Worm (Caenorhabditis elegans) whole organism, L2 larva: ENCODE measurements around the gene F10D7.4.

Experiments
- C34F6.9 ChIP-seq: fragments of 150-350 bp; optimal IDR thresholded peaks from 2 replicates; lab custom pipeline; 2014; ENCODE audit warnings: missing biosample characterization, missing genetic modification characterization
- F13H6.1 ChIP-seq: sonication (generic microtip); optimal IDR thresholded peaks from 2 replicates; lab custom pipeline; 2016; ENCODE audit warnings: missing genetic modification characterization, missing compliant biosample characterization
- R02D3.7 ChIP-seq: fragments of 150-350 bp; optimal IDR thresholded peaks from 2 replicates; lab custom pipeline; 2014; ENCODE audit warnings: missing biosample characterization, missing genetic modification characterization
- Y55F3AM.14 ChIP-seq: fragments of 200-800 bp; sonication (Bioruptor generic); optimal IDR thresholded peaks from 2 replicates; lab custom pipeline; 2018; ENCODE audit warnings: mild to moderate bottlenecking, missing genetic modification characterization, missing compliant biosample characterization
- ZK546.5 ChIP-seq: sonication (generic microtip); optimal IDR thresholded peaks from 2 replicates; lab custom pipeline; 2017; ENCODE audit warnings: missing biosample characterization, missing genetic modification characterization
- alr-1 ChIP-seq: fragments of 150-350 bp; optimal IDR thresholded peaks from 2 replicates; lab custom pipeline; 2014; ENCODE audit warnings: missing biosample characterization, missing genetic modification characterization
- aly-2 ChIP-seq: fragments of 150-350 bp; optimal IDR thresholded peaks from 2 replicates; lab custom pipeline; 2014; ENCODE audit warnings: missing biosample characterization, missing genetic modification characterization
- blmp-1 ChIP-seq: sonication (generic microtip); optimal IDR thresholded peaks from 2 replicates; lab custom pipeline; 2017; ENCODE audit warnings: missing genetic modification characterization, mild to moderate bottlenecking, missing compliant biosample characterization, antibody characterized with exemption, moderate library complexity; ENCODE audit not compliant: insufficient read depth
- ceh-16 ChIP-seq: fragments of 150-350 bp; optimal IDR thresholded peaks from 2 replicates; lab custom pipeline; 2014; ENCODE audit warnings: missing biosample characterization, missing genetic modification characterization
- ceh-82 ChIP-seq: fragments of 150-350 bp; optimal IDR thresholded peaks from 2 replicates; lab custom pipeline; 2014; ENCODE audit warnings: missing biosample characterization, missing genetic modification characterization
- crh-2 ChIP-seq: sonication (generic microtip); optimal IDR thresholded peaks from 2 replicates; lab custom pipeline; 2017; ENCODE audit warnings: missing biosample characterization, missing genetic modification characterization
- elt-1 ChIP-seq: fragments of 150-350 bp; optimal IDR thresholded peaks from 2 replicates; lab custom pipeline; 2014; ENCODE audit warnings: missing biosample characterization, missing genetic modification characterization
- elt-3 ChIP-seq: sonication (generic microtip); optimal IDR thresholded peaks from 2 replicates; lab custom pipeline; 2017; ENCODE audit warnings: missing biosample characterization, missing genetic modification characterization
- gmeb-1 ChIP-seq: fragments of 150-350 bp; optimal IDR thresholded peaks from 2 replicates; lab custom pipeline; 2014; ENCODE audit warnings: missing biosample characterization, missing genetic modification characterization
- lin-11 ChIP-seq: fragments of 150-350 bp; sonication (generic microtip); optimal IDR thresholded peaks from 2 replicates; lab custom pipeline; 2014; ENCODE audit warnings: missing biosample characterization, missing genetic modification characterization, inconsistent platforms, mixed read lengths
- lin-13 ChIP-seq: fragments of 150-350 bp; optimal IDR thresholded peaks from 2 replicates; lab custom pipeline; 2014; ENCODE audit warnings: missing biosample characterization, missing genetic modification reagents, missing genetic modification characterization
- lin-39 ChIP-seq: fragments of 150-350 bp; optimal IDR thresholded peaks from 2 replicates; lab custom pipeline; 2014; ENCODE audit warnings: missing biosample characterization, missing genetic modification reagents, missing genetic modification characterization
- mab-5 ChIP-seq: fragments of 150-350 bp; optimal IDR thresholded peaks from 2 replicates; lab custom pipeline; 2014; ENCODE audit warnings: missing biosample characterization, missing genetic modification characterization
- mbf-1 ChIP-seq: sonication (generic microtip); optimal IDR thresholded peaks from 2 replicates; lab custom pipeline; 2017; ENCODE audit warnings: missing biosample characterization, missing genetic modification characterization
- nhr-10 ChIP-seq: sonication (generic microtip); optimal IDR thresholded peaks from 2 replicates; lab custom pipeline; 2017; ENCODE audit warnings: missing biosample characterization, missing genetic modification characterization
- nhr-11 ChIP-seq: fragments of 150-350 bp; optimal IDR thresholded peaks from 2 replicates; lab custom pipeline; 2014; ENCODE audit warnings: missing biosample characterization, missing genetic modification characterization
- nhr-12 ChIP-seq: fragments of 150-350 bp; optimal IDR thresholded peaks from 2 replicates; lab custom pipeline; 2014; ENCODE audit warnings: missing biosample characterization, missing genetic modification characterization
- nhr-129 ChIP-seq: fragments of 150-350 bp; optimal IDR thresholded peaks from 2 replicates; lab custom pipeline; 2014; ENCODE audit warnings: missing biosample characterization, missing genetic modification characterization
- nhr-21 ChIP-seq: fragments of 150-350 bp; optimal IDR thresholded peaks from 2 replicates; lab custom pipeline; 2014; ENCODE audit warnings: missing biosample characterization, missing genetic modification characterization
- nhr-23 ChIP-seq: fragments of 150-350 bp; optimal IDR thresholded peaks from 2 replicates; lab custom pipeline; 2014; ENCODE audit warnings: missing biosample characterization, missing genetic modification reagents, missing genetic modification characterization
- nhr-237 ChIP-seq: fragments of 150-350 bp; optimal IDR thresholded peaks from 2 replicates; lab custom pipeline; 2014; ENCODE audit warnings: missing biosample characterization, missing genetic modification characterization
- nhr-25 ChIP-seq: fragments of 150-350 bp; sonication (generic microtip); optimal IDR thresholded peaks from 3 replicates; lab custom pipeline; 2014; ENCODE audit warnings: missing biosample characterization, missing genetic modification characterization
- peb-1 ChIP-seq: fragments of 150-350 bp; optimal IDR thresholded peaks from 2 replicates; lab custom pipeline; 2014; ENCODE audit warnings: missing biosample characterization, missing genetic modification characterization
- sem-4 ChIP-seq: fragments of 150-350 bp; optimal IDR thresholded peaks from 2 replicates; lab custom pipeline; 2014; ENCODE audit warnings: missing biosample characterization, missing genetic modification reagents, missing genetic modification characterization
- skn-1 ChIP-seq: sonication (generic microtip); optimal IDR thresholded peaks from 2 replicates; lab custom pipeline; 2017; ENCODE audit warnings: missing biosample characterization, missing genetic modification characterization
- sma-3 ChIP-seq: sonication (generic microtip); optimal IDR thresholded peaks from 2 replicates; lab custom pipeline; 2016; ENCODE audit warnings: missing genetic modification reagents, missing genetic modification characterization, missing compliant biosample characterization
- sma-9 ChIP-seq, 2 experiments: fragments of 150-350 bp in 1 of 2; sonication (generic microtip) in 1 of 2; optimal IDR thresholded peaks; 2 replicates each; lab custom pipeline; 2014 to 2016; ENCODE audit warnings: missing genetic modification characterization in 2 of 2, mild to moderate bottlenecking in 1 of 2, missing biosample characterization in 1 of 2, missing compliant biosample characterization in 1 of 2, missing genetic modification reagents in 1 of 2, moderate library complexity in 1 of 2
- snpc-4 ChIP-seq: fragments of 150-350 bp; optimal IDR thresholded peaks from 2 replicates; lab custom pipeline; 2014; ENCODE audit warnings: missing biosample characterization, missing genetic modification characterization
- unc-39 ChIP-seq: fragments of 150-350 bp; optimal IDR thresholded peaks from 2 replicates; lab custom pipeline; 2014; ENCODE audit warnings: missing biosample characterization, missing genetic modification characterization
- unc-62 ChIP-seq: fragments of 150-350 bp; optimal IDR thresholded peaks from 2 replicates; lab custom pipeline; 2014; ENCODE audit warnings: missing biosample characterization, missing genetic modification reagents, missing genetic modification characterization
- zag-1 ChIP-seq: fragments of 150-350 bp; optimal IDR thresholded peaks from 2 replicates; lab custom pipeline; 2014; ENCODE audit warnings: missing biosample characterization, missing genetic modification characterization
- ztf-11 ChIP-seq: sonication (generic microtip); optimal IDR thresholded peaks from 2 replicates; lab custom pipeline; 2017; ENCODE audit warnings: missing biosample characterization, missing genetic modification characterization

The F10D7.4 gene

ce11 chrX:17426712-17427111, 44.8 kb upstream of the F10D7.4 start:
- TF ChIP-seq ztf-11 (tag; lab: Kevin White, UChicago) (no peak), unc-62 (GFP tag; lab: Kevin White, UChicago) (no peak), zag-1 (tag; lab: Kevin White, UChicago) (no peak), sma-3 (peak; percentile 10), snpc-4 (tag; lab: Kevin White, UChicago) (no peak), F13H6.1 (tag; lab: Kevin White, UChicago) (no peak), nhr-12 (tag; lab: Kevin White, UChicago) (no peak)

ce11 chrX:17424595-17424913, 42.7 kb upstream of the F10D7.4 start:
- no peak for TF ChIP-seq nhr-12 (tag; lab: Kevin White, UChicago)
- TF ChIP-seq ceh-16 (tag; lab: Kevin White, UChicago), result no peak
- no peak for TF ChIP-seq elt-3
- TF ChIP-seq ztf-11 (tag; lab: Kevin White, UChicago), result no peak
- no peak for TF ChIP-seq nhr-10 (tag; lab: Kevin White, UChicago)
- TF ChIP-seq nhr-129 (tag; lab: Kevin White, UChicago), result no peak
- no peak for TF ChIP-seq elt-1
- no peak for TF ChIP-seq Y55F3AM.14 (GFP tag; lab: Kevin White, UChicago)
- TF ChIP-seq skn-1 (tag; lab: Kevin White, UChicago), result no peak
- TF ChIP-seq alr-1 (tag; lab: Kevin White, UChicago), result no peak
- no peak for TF ChIP-seq snpc-4 (tag; lab: Kevin White, UChicago)
- TF ChIP-seq ceh-82 (tag; lab: Kevin White, UChicago), result no peak
- no peak for TF ChIP-seq gmeb-1 (tag; lab: Kevin White, UChicago)
- no peak for TF ChIP-seq C34F6.9 (tag; lab: Kevin White, UChicago)
- no peak for TF ChIP-seq sma-3
- no peak for TF ChIP-seq sma-9 (GFP tag; optimal IDR thresholded peaks at IDR 0.05; lab: Kevin White, UChicago)
- no peak for TF ChIP-seq sma-9 (tag; optimal IDR thresholded peaks at IDR 0.05; lab: Kevin White, UChicago)
- TF ChIP-seq nhr-23 (tag; lab: Kevin White, UChicago), result no peak

ce11 chrX:17423894-17424594, 42.2 kb upstream of the F10D7.4 start:
- TF ChIP-seq lin-11 (tag; lab: Kevin White, UChicago) (no peak), nhr-25 (tag; lab: Kevin White, UChicago) (peak; percentile 6), ZK546.5 (tag; lab: Kevin White, UChicago) (no peak), mab-5 (tag; lab: Kevin White, UChicago) (no peak), elt-1 (no peak), crh-2 (tag; lab: Kevin White, UChicago) (peak; percentile 21), ceh-16 (tag; lab: Kevin White, UChicago) (peak; percentile 80), skn-1 (tag; lab: Kevin White, UChicago) (no peak), nhr-237 (no peak), lin-13 (no peak), zag-1 (tag; lab: Kevin White, UChicago) (no peak), nhr-12 (tag; lab: Kevin White, UChicago) (no peak), aly-2 (tag; lab: Kevin White, UChicago) (no peak), nhr-21 (tag; lab: Kevin White, UChicago) (no peak), snpc-4 (tag; lab: Kevin White, UChicago) (no peak), sma-9 (GFP tag; optimal IDR thresholded peaks at IDR 0.05; lab: Kevin White, UChicago) (peak; percentile 40), sma-9 (tag; optimal IDR thresholded peaks at IDR 0.05; lab: Kevin White, UChicago) (no peak), blmp-1 (tag; lab: Kevin White, UChicago) (peak; percentile 33), lin-39 (tag; lab: Kevin White, UChicago) (no peak), nhr-11 (tag; lab: Kevin White, UChicago) (no peak), nhr-10 (tag; lab: Kevin White, UChicago) (no peak), ztf-11 (tag; lab: Kevin White, UChicago) (no peak), sem-4 (tag; lab: Kevin White, UChicago) (peak; percentile 42), peb-1 (tag; lab: Kevin White, UChicago) (no peak), nhr-129 (tag; lab: Kevin White, UChicago) (no peak), unc-62 (GFP tag; lab: Kevin White, UChicago) (no peak), Y55F3AM.14 (GFP tag; lab: Kevin White, UChicago) (no peak)

- TF ChIP-seq R02D3.7 (tag; lab: Kevin White, UChicago) (no peak), nhr-10 (tag; lab: Kevin White, UChicago) (no peak), aly-2 (tag; lab: Kevin White, UChicago) (no peak), nhr-11 (tag; lab: Kevin White, UChicago) (no peak), blmp-1 (tag; lab: Kevin White, UChicago) (no peak), ztf-11 (tag; lab: Kevin White, UChicago) (no peak), unc-39 (tag; lab: Kevin White, UChicago) (no peak), nhr-21 (tag; lab: Kevin White, UChicago) (no peak), elt-1 (no peak), ceh-82 (tag; lab: Kevin White, UChicago) (no peak), skn-1 (tag; lab: Kevin White, UChicago) (no peak), mbf-1 (tag; lab: Kevin White, UChicago) (no peak), sma-9 (GFP tag; optimal IDR thresholded peaks at IDR 0.05; lab: Kevin White, UChicago) (no peak), sma-9 (tag; optimal IDR thresholded peaks at IDR 0.05; lab: Kevin White, UChicago) (no peak), sma-3 (no peak), mab-5 (tag; lab: Kevin White, UChicago) (no peak)
These were observed 40.7 kb upstream of the F10D7.4 start for ce11 chrX:17422593-17422992.
